Worm (Caenorhabditis elegans): Measurements from ENCODE around the gene Y48G9A.6.

DNA sequence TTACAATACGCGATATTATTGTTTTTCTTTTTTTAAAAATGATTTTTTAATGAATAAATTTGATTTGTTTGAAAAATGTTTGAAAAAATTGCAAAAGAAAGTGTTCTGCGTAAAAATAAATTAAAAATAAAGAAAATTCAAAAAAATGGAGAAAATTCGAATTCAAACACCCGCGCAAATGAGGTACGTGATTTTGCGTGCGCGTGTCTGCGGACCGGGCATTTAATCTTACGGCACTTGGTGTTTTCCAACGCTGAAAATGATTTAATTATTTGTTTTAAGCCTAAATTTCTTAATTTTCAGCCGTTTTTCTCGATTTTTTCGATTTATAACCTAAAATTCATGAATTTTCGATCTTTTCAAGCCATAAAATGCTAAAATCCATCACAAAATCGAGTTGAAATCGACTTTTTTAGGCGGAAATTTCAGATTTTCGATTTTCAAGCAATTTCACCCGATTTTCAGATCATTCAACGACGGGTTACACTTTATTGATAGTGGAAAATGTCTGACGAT, 33.9 kb downstream of the Y48G9A.6 start, which contains the start of gene gcn-1:
- TF ChIP-seq T22C8.4 (GFP tag; IDR thresholded peaks at IDR 0.05) (no peak), cog-1 (tag; optimal IDR thresholded peaks at IDR 0.05) (no peak), tab-1 (GFP tag; IDR thresholded peaks at IDR 0.05) (no peak), flt-1 (GFP tag; IDR thresholded peaks at IDR 0.05) (no peak), klf-2 (GFP tag; conservative IDR thresholded peaks at IDR 0.05) (no peak)
